Fruit fly (Drosophila melanogaster) whole organism, embryonic: ENCODE data around the gene CG10063.

ENCODE experiments used
- CG10147 ChIP-seq: fragments of 200-800 bp; sonication (Bioruptor generic); optimal IDR thresholded peaks from 2 replicates; lab custom pipeline; 2019; ENCODE audit warnings: missing biosample characterization, mild to moderate bottlenecking, missing genetic modification characterization, moderate library complexity
- CG1024 ChIP-seq: fragments of 200-800 bp; sonication (Bioruptor generic); IDR thresholded peaks from 2 replicates; pipeline ENCODE4 v1.3.6; 2022; ENCODE audit warnings: missing biosample characterization, missing genetic modification characterization
- CG10565 ChIP-seq: fragments of 200-800 bp; sonication (Bioruptor generic); optimal IDR thresholded peaks from 3 replicates; lab custom pipeline; 2016; ENCODE audit warnings: missing biosample characterization, mild to moderate bottlenecking, missing genetic modification characterization
- CG12071 ChIP-seq: fragments of 200-800 bp; sonication (Bioruptor generic); optimal IDR thresholded peaks from 3 replicates; lab custom pipeline; 2018; ENCODE audit warnings: missing biosample characterization, mild to moderate bottlenecking, missing genetic modification characterization
- CG12659 ChIP-seq: fragments of 200-800 bp; sonication (Bioruptor generic); optimal IDR thresholded peaks from 3 replicates; lab custom pipeline; 2017; ENCODE audit warnings: mild to moderate bottlenecking, missing biosample characterization, missing genetic modification reagents, missing genetic modification characterization
- CG14860 ChIP-seq: fragments of 200-800 bp; sonication (Bioruptor generic); IDR thresholded peaks from 3 replicates; pipeline ENCODE4 v1.3.6; 2022; ENCODE audit warnings: missing biosample characterization, missing genetic modification characterization; ENCODE audit not compliant: partially characterized antibody
- CG15601 ChIP-seq: fragments of 200-800 bp; sonication (Bioruptor generic); optimal IDR thresholded peaks from 3 replicates; lab custom pipeline; 2019; ENCODE audit warnings: missing biosample characterization, mild to moderate bottlenecking, missing genetic modification characterization, moderate library complexity
- CG17802 ChIP-seq: fragments of 200-800 bp; sonication (Bioruptor generic); optimal IDR thresholded peaks from 2 replicates; lab custom pipeline; 2018; ENCODE audit warnings: missing biosample characterization, mild to moderate bottlenecking, missing genetic modification characterization, moderate library complexity
- CG1832 ChIP-seq: fragments of 200-800 bp; sonication (Bioruptor generic); optimal IDR thresholded peaks from 2 replicates; lab custom pipeline; 2017; ENCODE audit warnings: missing biosample characterization, mild to moderate bottlenecking, missing genetic modification characterization, inconsistent platforms
- CG2199 ChIP-seq: fragments of 200-800 bp; sonication (Bioruptor generic); IDR thresholded peaks from 3 replicates; pipeline ENCODE4 v1.3.6; 2022; ENCODE audit warnings: missing biosample characterization, missing genetic modification characterization
- CG4424 ChIP-seq: fragments of 200-800 bp; sonication (Bioruptor generic); optimal IDR thresholded peaks from 3 replicates; lab custom pipeline; 2016; ENCODE audit warnings: missing biosample characterization, missing genetic modification characterization
- CG6813 ChIP-seq: fragments of 200-800 bp; sonication (Bioruptor generic); optimal IDR thresholded peaks from 2 replicates; lab custom pipeline; 2017; ENCODE audit warnings: missing biosample characterization, missing genetic modification characterization, mild to moderate bottlenecking, moderate library complexity, missing genetic modification reagents
- CG8290 ChIP-seq, 3 experiments: fragments of 200-800 bp; sonication (Bioruptor generic); optimal IDR thresholded peaks; 2 replicates each; lab custom pipeline; 2016 to 2019; ENCODE audit warnings: missing biosample characterization in 3 of 3, missing genetic modification characterization in 3 of 3, mild to moderate bottlenecking in 2 of 3, moderate library complexity in 1 of 3
- CG9797 ChIP-seq: fragments of 200-800 bp; sonication (Bioruptor generic); optimal IDR thresholded peaks from 3 replicates; lab custom pipeline; 2018; ENCODE audit warnings: missing biosample characterization, mild to moderate bottlenecking, missing genetic modification characterization
- D19A ChIP-seq: fragments of 200-800 bp; optimal IDR thresholded peaks from 3 replicates; lab custom pipeline; 2019; ENCODE audit warnings: missing biosample characterization, mild to moderate bottlenecking, missing genetic modification characterization, moderate library complexity
- Hr39 ChIP-seq: fragments of >200 bp; optimal IDR thresholded peaks from 2 replicates; lab custom pipeline; 2017
- Hr78 ChIP-seq, 2 experiments: fragments of 200-800 bp in 1 of 2; fragments of >200 bp in 1 of 2; sonication (Bioruptor generic) in 1 of 2; optimal IDR thresholded peaks; 2 replicates each; lab custom pipeline; 2017 to 2019; ENCODE audit warnings: missing biosample characterization in 2 of 2, missing genetic modification characterization in 2 of 2, mild to moderate bottlenecking in 1 of 2, moderate library complexity in 1 of 2
- Max ChIP-seq: fragments of 200-800 bp; sonication (Bioruptor generic); optimal IDR thresholded peaks from 2 replicates; lab custom pipeline; 2016; ENCODE audit warnings: missing biosample characterization, mild to moderate bottlenecking, missing genetic modification characterization
- Med ChIP-seq: fragments of 200-800 bp; sonication (Bioruptor generic); peaks from one replicate; lab custom pipeline; 2016; ENCODE audit warnings: missing biosample characterization, missing genetic modification characterization, mild to moderate bottlenecking, inconsistent platforms, moderate library complexity
- Mrtf ChIP-seq: fragments of 200-800 bp; sonication (Bioruptor generic); IDR thresholded peaks from 3 replicates; pipeline ENCODE4 v1.3.6; 2022; ENCODE audit warnings: missing biosample characterization, missing genetic modification characterization
- Rfx ChIP-seq: fragments of 200-800 bp; sonication (Bioruptor generic); IDR thresholded peaks from 2 replicates; pipeline ENCODE4 v1.3.6; 2022; ENCODE audit warnings: missing biosample characterization, missing genetic modification characterization
- Six4 ChIP-seq: fragments of 200-800 bp; sonication (Bioruptor generic); optimal IDR thresholded peaks from 2 replicates; lab custom pipeline; 2016; ENCODE audit warnings: missing biosample characterization, missing genetic modification characterization
- Sox102F ChIP-seq: fragments of 200-800 bp; sonication (Bioruptor generic); optimal IDR thresholded peaks from 2 replicates; lab custom pipeline; 2018; ENCODE audit warnings: missing biosample characterization, mild to moderate bottlenecking, missing genetic modification characterization, moderate library complexity
- Vsx1 ChIP-seq: fragments of 200-800 bp; sonication (Bioruptor generic); optimal IDR thresholded peaks from 2 replicates; lab custom pipeline; 2017; ENCODE audit warnings: missing biosample characterization, mild to moderate bottlenecking, missing genetic modification characterization, missing genetic modification reagents
- cg ChIP-seq: fragments of 200-800 bp; sonication (Bioruptor generic); optimal IDR thresholded peaks from 3 replicates; lab custom pipeline; 2019; ENCODE audit warnings: missing biosample characterization, mild to moderate bottlenecking, missing genetic modification characterization, moderate library complexity
- chinmo ChIP-seq: fragments of 200-800 bp; sonication (Bioruptor generic); IDR thresholded peaks from 4 replicates; pipeline ENCODE4 v1.3.6; 2022; ENCODE audit warnings: missing biosample characterization, missing genetic modification characterization; ENCODE audit not compliant: partially characterized antibody
- ci ChIP-seq: fragments of 200-800 bp; sonication (Bioruptor generic); IDR thresholded peaks from 3 replicates; pipeline ENCODE4 v1.3.6; 2022; ENCODE audit warnings: missing biosample characterization, missing genetic modification characterization
- emc ChIP-seq: fragments of 200-800 bp; sonication (Bioruptor generic); optimal IDR thresholded peaks from 2 replicates; lab custom pipeline; 2016; ENCODE audit warnings: missing biosample characterization, missing genetic modification characterization
- gsb ChIP-seq: fragments of 200-800 bp; sonication (Bioruptor generic); IDR thresholded peaks from 2 replicates; pipeline ENCODE4 v1.3.6; 2022; ENCODE audit warnings: missing biosample characterization, missing genetic modification characterization
- nau ChIP-seq: fragments of 200-800 bp; sonication (Bioruptor generic); optimal IDR thresholded peaks from 3 replicates; lab custom pipeline; 2017; ENCODE audit warnings: missing biosample characterization, mild to moderate bottlenecking, missing genetic modification characterization, missing genetic modification reagents
- nerfin-2 ChIP-seq: fragments of 200-800 bp; sonication (Bioruptor generic); IDR thresholded peaks from 2 replicates; pipeline ENCODE4 v1.3.6; 2022; ENCODE audit warnings: missing biosample characterization, missing genetic modification characterization; ENCODE audit not compliant: partially characterized antibody
- otp ChIP-seq: fragments of 200-800 bp; sonication (Bioruptor generic); IDR thresholded peaks from 3 replicates; pipeline ENCODE4, ENCODE4 v1.3.6; 2022; ENCODE audit warnings: missing biosample characterization, missing genetic modification characterization
- pan ChIP-seq, 4 experiments: fragments of >200 bp in 3 of 4; fragments of 200-800 bp in 1 of 4; sonication (Bioruptor generic) in 1 of 4; optimal IDR thresholded peaks in 3 of 4; IDR thresholded peaks in 1 of 4; 2 replicates each; pipeline versions ENCODE4 v1.3.6 to Lab custom; 2017 to 2022; ENCODE audit warnings: missing biosample characterization in 2 of 4, missing genetic modification characterization in 2 of 4, mixed read lengths in 1 of 4
- rib ChIP-seq: fragments of 200-800 bp; sonication (Bioruptor generic); IDR thresholded peaks from 2 replicates; pipeline ENCODE4 v1.3.6; 2022; ENCODE audit warnings: missing biosample characterization, missing genetic modification characterization
- shn ChIP-seq: fragments of 200-800 bp; sonication (Bioruptor generic); optimal IDR thresholded peaks from 3 replicates; lab custom pipeline; 2016; ENCODE audit warnings: missing biosample characterization, missing genetic modification characterization
- vvl ChIP-seq: fragments of 200-800 bp; sonication (Bioruptor generic); IDR thresholded peaks from 2 replicates; pipeline ENCODE4 v1.3.6; 2022; ENCODE audit warnings: missing biosample characterization, missing genetic modification characterization
- zen ChIP-seq: fragments of 200-800 bp; sonication (Bioruptor generic); optimal IDR thresholded peaks from 3 replicates; lab custom pipeline; 2018; ENCODE audit warnings: missing biosample characterization, mild to moderate bottlenecking, missing genetic modification characterization, moderate library complexity

CG10063 gene

dm6 chr3L:6975875-6976274 is 3.6 kb upstream of the CG10063 start (continued):
- TF ChIP-seq nerfin-2 = no peak
- peak; percentile 12; the same call in 1 of the 2 replicates for TF ChIP-seq Rfx
- peak in 1 of 2 experiments; percentile 57 for TF ChIP-seq Hr78 (GFP tag; optimal IDR thresholded peaks at IDR 0.05; lab: Kevin White, UChicago)
- no peak for TF ChIP-seq CG10147
- TF ChIP-seq zen (tag; lab: Kevin White, UChicago) = peak; percentile 19
- TF ChIP-seq vvl (GFP tag; lab: Robert Waterston, UW) = peak; percentile 47; the same call in 1 of the 2 replicates
- peak; percentile 49 for TF ChIP-seq cg
- peak; percentile 84 for TF ChIP-seq Hr39 (lab: Kevin White, UChicago)
- 0 out of 4 replicates have a peak, but pooled peaks have one; percentile 68 for TF ChIP-seq chinmo (GFP tag; lab: Robert Waterston, UW)
- TF ChIP-seq ci (GFP tag; lab: Robert Waterston, UW) = peak; percentile 28; the same call in 2 of the 3 replicates
- no peak for TF ChIP-seq D19A
- no peak for TF ChIP-seq Six4
- no peak for TF ChIP-seq Sox102F (GFP tag; lab: Kevin White, UChicago)
- no peak for TF ChIP-seq CG8290 (GFP tag; optimal IDR thresholded peaks at IDR 0.05; lab: Kevin White, UChicago)
- TF ChIP-seq CG8290 (tag; optimal IDR thresholded peaks at IDR 0.05; lab: Kevin White, UChicago) = peak in 1 of 2 experiments; percentile 21
- TF ChIP-seq CG10565 (GFP tag; lab: Kevin White, UChicago) = no peak
- 0 out of 3 replicates have a peak, but pooled peaks have one; percentile 28 for TF ChIP-seq Mrtf (GFP tag; lab: Robert Waterston, UW)
- 0 out of 3 replicates have a peak, but pooled peaks have one; percentile 49 for TF ChIP-seq CG2199
- TF ChIP-seq rib = 0 out of 2 replicates have a peak, but pooled peaks have one; percentile 26
- no peak for TF ChIP-seq pan (optimal IDR thresholded peaks at IDR 0.05; lab: Kevin White, UChicago)
- TF ChIP-seq pan (GFP tag; optimal IDR thresholded peaks at IDR 0.05 in 1 of 2, IDR thresholded peaks at IDR 0.05 in 1 of 2) = peak in 1 of 2 experiments; percentile 31
- TF ChIP-seq CG1832 (GFP tag; lab: Kevin White, UChicago) = peak; percentile 53
- peak; percentile 28 for TF ChIP-seq Med (GFP tag; lab: Kevin White, UChicago)
- no peak for TF ChIP-seq CG1024 (GFP tag; lab: Robert Waterston, UW)
- no peak for TF ChIP-seq nau (GFP tag; lab: Kevin White, UChicago)
- TF ChIP-seq gsb (GFP tag; lab: Robert Waterston, UW) = no peak
- TF ChIP-seq, all 482 proteins: peak for 21

DNA sequence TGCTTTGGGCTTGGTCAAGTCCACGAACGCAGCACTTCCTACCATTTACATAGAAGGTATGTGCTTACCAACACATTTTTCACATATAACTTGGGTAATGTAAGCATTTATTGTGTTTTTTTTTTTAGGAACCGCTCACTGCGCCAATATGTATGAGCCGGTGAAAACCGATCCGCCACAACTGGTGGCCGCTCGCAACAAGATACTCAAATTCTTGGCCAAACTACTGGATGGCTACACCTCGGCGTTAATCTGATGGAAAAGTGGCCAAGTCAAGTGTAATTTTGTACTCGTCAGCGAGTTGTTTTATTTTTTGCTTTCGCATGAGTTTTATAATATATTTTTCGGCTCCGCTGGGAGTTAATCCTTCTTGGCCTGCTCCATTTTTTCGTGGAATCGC is 969 bp downstream of the CG10063 start:
- TF ChIP-seq CG17802 (no peak), CG4424 (GFP tag; lab: Kevin White, UChicago) (no peak), Vsx1 (no peak), CG9797 (no peak), shn (GFP tag; lab: Kevin White, UChicago) (no peak), CG6813 (GFP tag; lab: Kevin White, UChicago) (no peak), CG14860 (GFP tag; lab: Robert Waterston, UW) (no peak), CG15601 (tag; lab: Kevin White, UChicago) (no peak), CG12659 (GFP tag; lab: Kevin White, UChicago) (no peak), Max (GFP tag; lab: Kevin White, UChicago) (no peak), CG12071 (GFP tag; lab: Kevin White, UChicago) (no peak), otp (GFP tag; lab: Robert Waterston, UW) (no peak), emc (GFP tag; lab: Kevin White, UChicago) (no peak)
